Worm (Caenorhabditis elegans) whole organism, L2 larva: ENCODE results near the gene F27E5.7.

Experiments used
- ama-1 ChIP-seq: fragments of 150-350 bp; optimal IDR thresholded peaks from 2 replicates; lab custom pipeline; 2018; ENCODE audit warnings: inconsistent platforms
- egl-27 ChIP-seq: sonication (generic microtip); optimal IDR thresholded peaks from 3 replicates; lab custom pipeline; 2017; ENCODE audit warnings: missing biosample characterization, missing genetic modification reagents, missing genetic modification characterization
- fos-1 ChIP-seq: fragments of 150-350 bp; optimal IDR thresholded peaks from 2 replicates; lab custom pipeline; 2014; ENCODE audit warnings: missing biosample characterization, missing genetic modification characterization
- lin-39 ChIP-seq: fragments of 150-350 bp; optimal IDR thresholded peaks from 2 replicates; lab custom pipeline; 2014; ENCODE audit warnings: missing biosample characterization, missing genetic modification reagents, missing genetic modification characterization
- nhr-12 ChIP-seq: fragments of 150-350 bp; optimal IDR thresholded peaks from 2 replicates; lab custom pipeline; 2014; ENCODE audit warnings: missing biosample characterization, missing genetic modification characterization
- nhr-25 ChIP-seq: fragments of 150-350 bp; sonication (generic microtip); optimal IDR thresholded peaks from 3 replicates; lab custom pipeline; 2014; ENCODE audit warnings: missing biosample characterization, missing genetic modification characterization
- nhr-77 ChIP-seq: fragments of 150-350 bp; optimal IDR thresholded peaks from 2 replicates; lab custom pipeline; 2014; ENCODE audit warnings: missing biosample characterization, missing genetic modification characterization
- snpc-4 ChIP-seq: fragments of 150-350 bp; optimal IDR thresholded peaks from 2 replicates; lab custom pipeline; 2014; ENCODE audit warnings: missing biosample characterization, missing genetic modification characterization
- unc-39 ChIP-seq: fragments of 150-350 bp; optimal IDR thresholded peaks from 2 replicates; lab custom pipeline; 2014; ENCODE audit warnings: missing biosample characterization, missing genetic modification characterization
- unc-55 ChIP-seq: fragments of 150-350 bp; sonication (generic microtip); optimal IDR thresholded peaks from 3 replicates; lab custom pipeline; 2014; ENCODE audit warnings: missing biosample characterization, missing genetic modification reagents, missing genetic modification characterization
- unc-62 ChIP-seq: fragments of 150-350 bp; optimal IDR thresholded peaks from 2 replicates; lab custom pipeline; 2014; ENCODE audit warnings: missing biosample characterization, missing genetic modification reagents, missing genetic modification characterization
- ztf-11 ChIP-seq: sonication (generic microtip); optimal IDR thresholded peaks from 2 replicates; lab custom pipeline; 2017; ENCODE audit warnings: missing biosample characterization, missing genetic modification characterization

DNA sequence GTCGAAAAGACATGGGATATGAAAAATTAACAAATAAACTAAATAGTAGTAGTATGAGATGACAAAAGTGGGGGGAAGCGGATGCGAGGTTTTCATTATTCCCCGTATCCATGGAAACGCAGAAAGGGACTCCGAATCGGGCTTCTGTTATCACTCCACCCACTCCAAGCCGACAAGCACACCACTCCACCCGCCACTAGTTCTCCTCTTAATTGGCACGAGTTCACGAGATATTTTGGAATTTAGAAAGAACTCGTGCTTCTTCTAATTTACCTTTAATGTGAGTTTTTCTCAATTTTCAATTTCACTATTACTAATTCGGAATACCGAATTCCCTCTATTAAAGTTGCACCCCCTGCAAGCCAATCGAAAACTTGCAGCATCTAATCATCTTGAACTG, 43.8 kb downstream of the F27E5.7 start:
- no peak for TF ChIP-seq ama-1 (lab: Kevin White, UChicago)
- no peak for TF ChIP-seq lin-39
- TF ChIP-seq unc-39 = no peak
- TF ChIP-seq nhr-12 (tag; lab: Kevin White, UChicago) = no peak
- TF ChIP-seq fos-1 = no peak
- no peak for TF ChIP-seq unc-55 (GFP tag; lab: Kevin White, UChicago)
- no peak for TF ChIP-seq egl-27 (tag; lab: Kevin White, UChicago)
- TF ChIP-seq snpc-4 = no peak
- TF ChIP-seq nhr-25 (tag; lab: Kevin White, UChicago) = no peak
- TF ChIP-seq unc-62 (GFP tag; lab: Kevin White, UChicago) = no peak
- no peak for TF ChIP-seq ztf-11 (tag; lab: Kevin White, UChicago)
- no peak for TF ChIP-seq nhr-77
